Worm (Caenorhabditis elegans): ENCODE data around the gene fbxb-74.
A peak's percentile ranks its signal among the peaks of the same experiment; 100 is the strongest.

Gene fbxb-74

DNA sequence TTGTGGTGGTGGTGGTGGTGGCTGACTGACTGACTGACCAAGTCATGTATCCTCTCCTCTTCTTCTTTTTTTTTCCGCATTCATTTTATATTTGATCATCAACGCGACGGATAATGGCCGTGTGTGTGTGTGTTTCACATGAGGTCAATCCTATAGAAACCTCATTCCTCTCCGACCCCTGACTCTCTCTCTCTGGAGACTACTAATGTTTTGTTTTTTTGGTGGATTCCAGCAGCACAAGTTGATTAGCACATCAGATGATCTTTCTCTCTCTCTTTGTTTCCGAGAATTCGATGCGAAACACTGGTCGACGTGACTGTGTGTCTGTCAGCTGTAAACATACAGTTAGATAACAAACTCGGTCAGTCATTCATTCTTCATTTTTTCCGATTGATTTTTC is 34.0 kb downstream of the fbxb-74 start, which contains the start of gene Y24D9A.7:
Gene Y24D9A.7, minus strand, starts transcription at position 46 of the 400 bp plus-strand sequence.
- TF ChIP-seq ref-2 (tag; optimal IDR thresholded peaks at IDR 0.05) = peak; percentile 1
- TF ChIP-seq unc-42 (tag; optimal IDR thresholded peaks at IDR 0.05) = no peak
- no peak for TF ChIP-seq ttx-3 (tag; optimal IDR thresholded peaks at IDR 0.05)
- no peak for TF ChIP-seq ceh-2 (tag; optimal IDR thresholded peaks at IDR 0.05)
- TF ChIP-seq pat-9 (tag; optimal IDR thresholded peaks at IDR 0.05) = no peak
- no peak for TF ChIP-seq pqm-1 (tag; optimal IDR thresholded peaks at IDR 0.05)
- TF ChIP-seq dmd-4 (tag; optimal IDR thresholded peaks at IDR 0.05; ENCODE audit: borderline replicate concordance) = no peak
- TF ChIP-seq elt-4 (tag; optimal IDR thresholded peaks at IDR 0.05) = no peak
- TF ChIP-seq nhr-232 (tag; optimal IDR thresholded peaks at IDR 0.05) = no peak

ce11 chrIV:4403870-4404269 is 35.2 kb downstream of the fbxb-74 start:
- TF ChIP-seq unc-42 (tag; optimal IDR thresholded peaks at IDR 0.05) (peak; percentile 98), pha-2 (tag; optimal IDR thresholded peaks at IDR 0.05) (no peak), nhr-232 (tag; optimal IDR thresholded peaks at IDR 0.05) (no peak), madf-2 (tag; optimal IDR thresholded peaks at IDR 0.05) (no peak), ceh-14 (tag; optimal IDR thresholded peaks at IDR 0.05) (peak; percentile 19), ceh-24 (tag; optimal IDR thresholded peaks at IDR 0.05) (no peak), unc-3 (GFP tag; conservative IDR thresholded peaks at IDR 0.05) (no peak), unc-3 (tag; optimal IDR thresholded peaks at IDR 0.05) (no peak), hlh-6 (tag; optimal IDR thresholded peaks at IDR 0.05) (peak; percentile 48), hlh-30 (tag; optimal IDR thresholded peaks at IDR 0.05; ENCODE audit: insufficient read depth) (no peak), rnt-1 (tag; optimal IDR thresholded peaks at IDR 0.05) (no peak), ceh-31 (tag; optimal IDR thresholded peaks at IDR 0.05) (peak; percentile 62), ceh-22 (tag; optimal IDR thresholded peaks at IDR 0.05) (no peak), K02D7.2 (tag; optimal IDR thresholded peaks at IDR 0.05) (no peak), ceh-6 (GFP tag; optimal IDR thresholded peaks at IDR 0.05) (no peak), C38D4.7 (GFP tag; optimal IDR thresholded peaks at IDR 0.05) (no peak), fkh-10 (GFP tag; optimal IDR thresholded peaks at IDR 0.05) (no peak), eyg-1 (tag; optimal IDR thresholded peaks at IDR 0.05) (no peak), fax-1 (tag; optimal IDR thresholded peaks at IDR 0.05) (no peak), pqm-1 (tag; optimal IDR thresholded peaks at IDR 0.05) (no peak), sdc-2 (tag; optimal IDR thresholded peaks at IDR 0.05) (no peak)

ce11 chrIV:4402413-4402812 is 36.7 kb downstream of the fbxb-74 start:
- peak; percentile 56 for TF ChIP-seq hlh-30 (tag; optimal IDR thresholded peaks at IDR 0.05; ENCODE audit: insufficient read depth)
- TF ChIP-seq ceh-22 (tag; optimal IDR thresholded peaks at IDR 0.05) = no peak
- no peak for TF ChIP-seq pqm-1 (tag; optimal IDR thresholded peaks at IDR 0.05)

- no peak for TF ChIP-seq ceh-48 (tag; optimal IDR thresholded peaks at IDR 0.05)
- peak; percentile 46 for TF ChIP-seq dve-1 (tag; optimal IDR thresholded peaks at IDR 0.05)
Measured at ce11 chrIV:4400350-4401326, 38.5 kb downstream of the fbxb-74 start, which contains the start of gene Y24D9A.6. Y24D9A.6 (minus strand) TSS chrIV:4400400.

DNA sequence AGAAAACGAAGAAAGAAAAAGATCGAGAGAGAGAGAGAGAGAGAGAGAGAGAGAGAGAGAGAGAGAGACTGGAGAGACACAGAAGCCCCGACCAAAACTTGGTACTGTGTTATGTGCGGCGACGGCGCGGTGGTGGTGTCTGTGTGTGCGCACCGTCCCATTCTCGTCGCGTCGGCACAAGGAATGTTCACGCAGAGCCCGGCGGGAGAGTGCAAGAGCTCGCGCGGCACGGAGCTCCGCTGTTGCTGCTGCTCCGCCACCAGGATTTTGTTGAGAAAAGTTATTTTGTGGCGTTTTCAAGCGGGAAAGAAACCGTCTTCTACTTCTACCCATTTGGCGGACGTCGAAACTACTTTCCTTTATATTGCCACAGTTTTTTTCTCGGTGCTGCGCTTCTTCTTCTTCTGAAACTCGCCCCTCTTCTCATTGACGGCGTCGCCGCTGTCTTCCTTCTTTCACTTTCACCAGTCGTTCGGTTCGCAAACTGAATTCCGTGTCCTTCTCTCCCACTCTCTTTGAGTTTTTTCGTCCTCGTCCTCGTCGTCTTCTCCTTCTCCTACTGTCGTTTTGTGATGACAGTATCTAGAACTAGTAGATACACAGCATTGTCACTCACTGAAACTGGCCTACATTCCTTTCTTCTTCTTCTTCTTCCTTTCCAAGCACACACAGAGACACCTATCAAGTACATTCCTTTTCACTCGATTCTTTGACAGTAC is 39.5 kb downstream of the fbxb-74 start:
- TF ChIP-seq unc-42 (tag; optimal IDR thresholded peaks at IDR 0.05) (no peak), madf-2 (tag; optimal IDR thresholded peaks at IDR 0.05) (no peak), ceh-14 (tag; optimal IDR thresholded peaks at IDR 0.05) (peak; percentile 11), zip-5 (tag; optimal IDR thresholded peaks at IDR 0.05) (no peak), pha-2 (tag; optimal IDR thresholded peaks at IDR 0.05) (no peak), tbx-7 (tag; optimal IDR thresholded peaks at IDR 0.05) (no peak), ceh-34 (tag; optimal IDR thresholded peaks at IDR 0.05) (peak; percentile 23), pros-1 (tag; optimal IDR thresholded peaks at IDR 0.05) (no peak), ceh-24 (tag; optimal IDR thresholded peaks at IDR 0.05) (no peak), ceh-45 (GFP tag; IDR thresholded peaks at IDR 0.05) (no peak), unc-3 (GFP tag; conservative IDR thresholded peaks at IDR 0.05) (no peak), unc-3 (tag; optimal IDR thresholded peaks at IDR 0.05) (no peak), ceh-6 (GFP tag; optimal IDR thresholded peaks at IDR 0.05) (no peak), K09A11.1 (tag; optimal IDR thresholded peaks at IDR 0.05; ENCODE audit: insufficient read depth) (no peak), gmeb-2 (tag; optimal IDR thresholded peaks at IDR 0.05) (peak; percentile 34), C38D4.7 (GFP tag; optimal IDR thresholded peaks at IDR 0.05) (no peak), C08G9.2 (tag; optimal IDR thresholded peaks at IDR 0.05) (no peak), eyg-1 (tag; optimal IDR thresholded peaks at IDR 0.05) (no peak), ets-4 (tag; optimal IDR thresholded peaks at IDR 0.05) (peak; percentile 33), pat-9 (tag; optimal IDR thresholded peaks at IDR 0.05) (no peak), rnt-1 (tag; optimal IDR thresholded peaks at IDR 0.05) (no peak), ceh-30 (tag; optimal IDR thresholded peaks at IDR 0.05) (no peak)
